Worm (Caenorhabditis elegans): Measurements from ENCODE around the gene F56F11.2.

ce11 chrIII:2868416-2868815, 13.7 kb upstream of the F56F11.2 start:
- TF ChIP-seq eyg-1 (tag; optimal IDR thresholded peaks at IDR 0.05) = no peak
- TF ChIP-seq unc-55 (GFP tag; optimal IDR thresholded peaks at IDR 0.05) = no peak
- no peak for TF ChIP-seq ceh-2 (tag; optimal IDR thresholded peaks at IDR 0.05)
- no peak for TF ChIP-seq che-1 (tag; optimal IDR thresholded peaks at IDR 0.05)
- TF ChIP-seq ceh-30 (tag; optimal IDR thresholded peaks at IDR 0.05) = no peak
- no peak for TF ChIP-seq rnt-1 (tag; optimal IDR thresholded peaks at IDR 0.05)
- no peak for TF ChIP-seq ets-4 (tag; optimal IDR thresholded peaks at IDR 0.05)
